Fruit fly (Drosophila melanogaster) whole organism, wandering third instar larva: ENCODE data around the gene CG14710.

Source experiments
- Abd-B ChIP-seq: fragments of >200 bp; optimal IDR thresholded peaks from 2 replicates; lab custom pipeline; 2017; ENCODE audit warnings: missing biosample characterization, missing genetic modification characterization
- CG32264 ChIP-seq: fragments of 200-800 bp; sonication (Bioruptor generic); optimal IDR thresholded peaks from 2 replicates; lab custom pipeline; 2016; ENCODE audit warnings: missing biosample characterization, missing genetic modification characterization
- CG9705 ChIP-seq: fragments of 200-800 bp; sonication (Bioruptor generic); optimal IDR thresholded peaks from 2 replicates; lab custom pipeline; 2018; ENCODE audit warnings: missing biosample characterization, mild to moderate bottlenecking, missing genetic modification characterization
- CrebA ChIP-seq: fragments of 200-800 bp; sonication (Bioruptor generic); optimal IDR thresholded peaks from 2 replicates; lab custom pipeline; 2016; ENCODE audit warnings: missing biosample characterization, mild to moderate bottlenecking, missing genetic modification characterization, borderline replicate concordance
- Dfd ChIP-seq: fragments of >200 bp; optimal IDR thresholded peaks from 2 replicates; lab custom pipeline; 2017; ENCODE audit warnings: missing biosample characterization, missing genetic modification characterization
- Dif ChIP-seq: fragments of 200-275, 200-300 bp; sonication (Bioruptor generic); optimal IDR thresholded peaks from 2 replicates; lab custom pipeline; 2018; ENCODE audit warnings: missing biosample characterization, missing genetic modification characterization; ENCODE audit not compliant: partially characterized antibody
- GATAd ChIP-seq: sonication (Bioruptor generic); optimal IDR thresholded peaks from 2 replicates; lab custom pipeline; 2016; ENCODE audit warnings: missing biosample characterization, missing genetic modification characterization
- Hnf4 ChIP-seq: fragments of 200-800 bp; sonication (Bioruptor generic); optimal IDR thresholded peaks from 2 replicates; lab custom pipeline; 2016; ENCODE audit warnings: missing biosample characterization, mild to moderate bottlenecking, missing genetic modification characterization
- Hr78 ChIP-seq: fragments of >200 bp; optimal IDR thresholded peaks from 2 replicates; lab custom pipeline; 2017; ENCODE audit warnings: missing biosample characterization, missing genetic modification characterization
- Jra ChIP-seq: sonication (Bioruptor generic); optimal IDR thresholded peaks from 2 replicates; lab custom pipeline; 2016; ENCODE audit warnings: missing biosample characterization, missing genetic modification characterization
- Myc ChIP-seq: fragments of >200 bp; optimal IDR thresholded peaks from 2 replicates; lab custom pipeline; 2017
- N ChIP-seq: fragments of >200 bp; optimal IDR thresholded peaks from 2 replicates; lab custom pipeline; 2018; ENCODE audit warnings: missing biosample characterization, missing external identifiers, missing genetic modification characterization
- OdsH ChIP-seq: fragments of 200-800 bp; sonication (Bioruptor generic); optimal IDR thresholded peaks from 2 replicates; lab custom pipeline; 2016; ENCODE audit warnings: missing biosample characterization, mild to moderate bottlenecking, missing genetic modification characterization
- Rel ChIP-seq, 2 experiments: fragments of 200-800 bp; sonication (Bioruptor generic) in 1 of 2; optimal IDR thresholded peaks; 2 replicates in 1 of 2; 3 replicates in 1 of 2; lab custom pipeline; 2016 to 2019; ENCODE audit warnings: mild to moderate bottlenecking in 2 of 2, missing biosample characterization in 2 of 2, missing genetic modification characterization in 2 of 2, moderate library complexity in 1 of 2
- Sp1 ChIP-seq: fragments of 200-800 bp; sonication (Bioruptor generic); optimal IDR thresholded peaks from 3 replicates; lab custom pipeline; 2019; ENCODE audit warnings: missing biosample characterization, mild to moderate bottlenecking, missing genetic modification characterization, moderate library complexity
- Vsx2 ChIP-seq: fragments of 200-300, 225-300 bp; sonication (Bioruptor generic); optimal IDR thresholded peaks from 2 replicates; lab custom pipeline; 2018; ENCODE audit warnings: missing biosample characterization, missing genetic modification characterization; ENCODE audit not compliant: partially characterized antibody
- br ChIP-seq: fragments of 200-800 bp; sonication (Bioruptor generic); optimal IDR thresholded peaks from 2 replicates; lab custom pipeline; 2016; ENCODE audit warnings: missing biosample characterization, missing genetic modification characterization
- brk ChIP-seq: fragments of 200-800 bp; sonication (Bioruptor generic); optimal IDR thresholded peaks from 2 replicates; lab custom pipeline; 2016; ENCODE audit warnings: missing biosample characterization, mild to moderate bottlenecking, missing genetic modification characterization
- dmrt93B ChIP-seq: fragments of 200-800 bp; sonication (Bioruptor generic); optimal IDR thresholded peaks from 2 replicates; lab custom pipeline; 2018; ENCODE audit warnings: missing biosample characterization, mild to moderate bottlenecking, missing genetic modification characterization
- ey ChIP-seq: fragments of 200-800 bp; sonication (Bioruptor generic); optimal IDR thresholded peaks from 2 replicates; lab custom pipeline; 2016; ENCODE audit warnings: missing biosample characterization, missing genetic modification characterization
- foxo ChIP-seq, 2 experiments: fragments of 200-800 bp; sonication (Bioruptor generic); optimal IDR thresholded peaks; 2 replicates in 1 of 2; 3 replicates in 1 of 2; lab custom pipeline; 2016 to 2017; ENCODE audit warnings: missing biosample characterization in 2 of 2, missing genetic modification characterization in 2 of 2
- fru ChIP-seq: fragments of 200-800 bp; sonication (Bioruptor generic); optimal IDR thresholded peaks from 3 replicates; lab custom pipeline; 2016; ENCODE audit warnings: missing biosample characterization, mild to moderate bottlenecking, missing genetic modification characterization
- h ChIP-seq: fragments of 200-800 bp; sonication (Bioruptor generic); optimal IDR thresholded peaks from 3 replicates; lab custom pipeline; 2016; ENCODE audit warnings: missing biosample characterization, mild to moderate bottlenecking, missing genetic modification characterization
- jim ChIP-seq: fragments of 175-275, 200-325 bp; sonication (Bioruptor generic); optimal IDR thresholded peaks from 2 replicates; lab custom pipeline; 2016; ENCODE audit warnings: missing biosample characterization, mild to moderate bottlenecking, missing genetic modification characterization
- lola ChIP-seq: fragments of >200 bp; optimal IDR thresholded peaks from 2 replicates; lab custom pipeline; 2017; ENCODE audit warnings: missing biosample characterization, missing genetic modification characterization
- pan ChIP-seq: fragments of >200 bp; optimal IDR thresholded peaks from 2 replicates; lab custom pipeline; 2017
- psq ChIP-seq: fragments of 200-800 bp; sonication (Bioruptor generic); optimal IDR thresholded peaks from 3 replicates; lab custom pipeline; 2017; ENCODE audit warnings: missing biosample characterization, mild to moderate bottlenecking, missing genetic modification characterization, moderate library complexity
- rgr ChIP-seq: fragments of 200-800 bp; sonication (Bioruptor generic); optimal IDR thresholded peaks from 3 replicates; lab custom pipeline; 2016; ENCODE audit warnings: missing biosample characterization, mild to moderate bottlenecking, missing genetic modification characterization
- sage ChIP-seq: fragments of 200-800 bp; sonication (Bioruptor generic); optimal IDR thresholded peaks from 2 replicates; lab custom pipeline; 2016; ENCODE audit warnings: missing biosample characterization, mild to moderate bottlenecking, missing genetic modification characterization
- sv ChIP-seq: fragments of 200-800 bp; sonication (Bioruptor generic); optimal IDR thresholded peaks from 3 replicates; lab custom pipeline; 2016; ENCODE audit warnings: missing biosample characterization, missing genetic modification characterization
- tai ChIP-seq: sonication (Bioruptor generic); optimal IDR thresholded peaks from 2 replicates; lab custom pipeline; 2016; ENCODE audit warnings: missing biosample characterization, missing genetic modification characterization
- usp ChIP-seq: fragments of >200 bp; optimal IDR thresholded peaks from 2 replicates; lab custom pipeline; 2017; ENCODE audit warnings: missing biosample characterization, missing genetic modification characterization
- woc ChIP-seq: sonication (Bioruptor generic); optimal IDR thresholded peaks from 2 replicates; lab custom pipeline; 2016; ENCODE audit warnings: missing biosample characterization, mild to moderate bottlenecking, missing genetic modification characterization

Gene CG14710

dm6 chr3R:11616219-11616618 lies 3.7 kb upstream of the CG14710 start:
- TF ChIP-seq psq (GFP tag; lab: Kevin White, UChicago) (no peak), Dif (GFP tag; lab: Kevin White, UChicago) (no peak), GATAd (GFP tag; lab: Kevin White, UChicago) (no peak), Vsx2 (GFP tag; lab: Kevin White, UChicago) (no peak), Hr78 (GFP tag; lab: Kevin White, UChicago) (no peak), CG9705 (GFP tag; lab: Kevin White, UChicago) (no peak), fru (GFP tag; lab: Kevin White, UChicago) (no peak), h (GFP tag; lab: Kevin White, UChicago) (no peak), lola (no peak), CG32264 (GFP tag; lab: Kevin White, UChicago) (no peak), CrebA (no peak), ey (GFP tag; lab: Kevin White, UChicago) (no peak), Rel (GFP tag; optimal IDR thresholded peaks at IDR 0.05; lab: Kevin White, UChicago) (no peak), Rel (tag; optimal IDR thresholded peaks at IDR 0.05; lab: Kevin White, UChicago) (no peak), Sp1 (GFP tag; lab: Kevin White, UChicago) (no peak), N (GFP tag; lab: Kevin White, UChicago) (no peak)

- TF ChIP-seq OdsH (GFP tag; lab: Kevin White, UChicago) (no peak), sage (no peak), br (GFP tag; lab: Kevin White, UChicago) (no peak), jim (GFP tag; lab: Kevin White, UChicago) (no peak), Abd-B (no peak), brk (GFP tag; lab: Kevin White, UChicago) (no peak), CG32264 (GFP tag; lab: Kevin White, UChicago) (no peak), Vsx2 (GFP tag; lab: Kevin White, UChicago) (no peak), pan (lab: Kevin White, UChicago) (no peak), rgr (GFP tag; lab: Kevin White, UChicago) (no peak), Hnf4 (GFP tag; lab: Kevin White, UChicago) (no peak), dmrt93B (GFP tag; lab: Kevin White, UChicago) (no peak), usp (GFP tag; lab: Kevin White, UChicago) (no peak), lola (no peak)
Observed at dm6 chr3R:11617363-11617762, 2.5 kb upstream of the CG14710 start.

dm6 chr3R:11617849-11618248 lies 2.0 kb upstream of the CG14710 start:
- TF ChIP-seq Abd-B, result no peak
- no peak for TF ChIP-seq jim (GFP tag; lab: Kevin White, UChicago)
- no peak for TF ChIP-seq OdsH (GFP tag; lab: Kevin White, UChicago)
- no peak for TF ChIP-seq N (GFP tag; lab: Kevin White, UChicago)
- TF ChIP-seq tai (GFP tag; lab: Kevin White, UChicago), result no peak
- TF ChIP-seq CG9705 (GFP tag; lab: Kevin White, UChicago), result no peak
- TF ChIP-seq CrebA, result no peak
- TF ChIP-seq Hnf4 (GFP tag; lab: Kevin White, UChicago), result no peak
- TF ChIP-seq Myc (lab: Kevin White, UChicago), result no peak
- no peak for TF ChIP-seq sage
- TF ChIP-seq sv (GFP tag; lab: Kevin White, UChicago), result no peak
- no peak for TF ChIP-seq Rel (GFP tag; optimal IDR thresholded peaks at IDR 0.05; lab: Kevin White, UChicago)
- no peak for TF ChIP-seq Rel (tag; optimal IDR thresholded peaks at IDR 0.05; lab: Kevin White, UChicago)

- TF ChIP-seq fru (GFP tag; lab: Kevin White, UChicago) (no peak), Hr78 (GFP tag; lab: Kevin White, UChicago) (no peak), Dfd (no peak), h (GFP tag; lab: Kevin White, UChicago) (no peak), lola (no peak), CG32264 (GFP tag; lab: Kevin White, UChicago) (no peak), CrebA (no peak), tai (GFP tag; lab: Kevin White, UChicago) (no peak), Hnf4 (GFP tag; lab: Kevin White, UChicago) (no peak), dmrt93B (GFP tag; lab: Kevin White, UChicago) (no peak), Vsx2 (GFP tag; lab: Kevin White, UChicago) (no peak), Sp1 (GFP tag; lab: Kevin White, UChicago) (no peak)
Observed at dm6 chr3R:11618879-11619278, 1.0 kb upstream of the CG14710 start.

dm6 chr3R:11623025-11623424 lies 3.1 kb downstream of the CG14710 start, which contains the start of gene CG14711:
Gene CG14711, plus strand, starts transcription at chr3R:11623339.
- TF ChIP-seq Rel (GFP tag; optimal IDR thresholded peaks at IDR 0.05; lab: Kevin White, UChicago), result no peak
- peak; percentile 93 for TF ChIP-seq Rel (tag; optimal IDR thresholded peaks at IDR 0.05; lab: Kevin White, UChicago)
- TF ChIP-seq Sp1 (GFP tag; lab: Kevin White, UChicago), result peak; percentile 83
- TF ChIP-seq woc (GFP tag; lab: Kevin White, UChicago), result no peak
- peak in 1 of 2 experiments; percentile 89 for TF ChIP-seq foxo (GFP tag; optimal IDR thresholded peaks at IDR 0.05; lab: Kevin White, UChicago)
- no peak for TF ChIP-seq tai (GFP tag; lab: Kevin White, UChicago)
- TF ChIP-seq sage, result no peak
- no peak for TF ChIP-seq rgr (GFP tag; lab: Kevin White, UChicago)
- TF ChIP-seq ey (GFP tag; lab: Kevin White, UChicago), result peak; percentile 73
- TF ChIP-seq Hnf4 (GFP tag; lab: Kevin White, UChicago), result no peak
- TF ChIP-seq CG32264 (GFP tag; lab: Kevin White, UChicago), result no peak
- no peak for TF ChIP-seq h (GFP tag; lab: Kevin White, UChicago)
- no peak for TF ChIP-seq Jra (GFP tag; lab: Kevin White, UChicago)
- TF ChIP-seq pan (lab: Kevin White, UChicago), result no peak
- no peak for TF ChIP-seq GATAd (GFP tag; lab: Kevin White, UChicago)
- peak; percentile 76 for TF ChIP-seq OdsH (GFP tag; lab: Kevin White, UChicago)
- TF ChIP-seq sv (GFP tag; lab: Kevin White, UChicago), result peak; percentile 80
- TF ChIP-seq Dif (GFP tag; lab: Kevin White, UChicago), result no peak
- no peak for TF ChIP-seq Vsx2 (GFP tag; lab: Kevin White, UChicago)
- TF ChIP-seq N (GFP tag; lab: Kevin White, UChicago), result no peak
- no peak for TF ChIP-seq Hr78 (GFP tag; lab: Kevin White, UChicago)
- TF ChIP-seq brk (GFP tag; lab: Kevin White, UChicago), result no peak
- TF ChIP-seq Abd-B, result no peak
- TF ChIP-seq Dfd, result no peak
- TF ChIP-seq psq (GFP tag; lab: Kevin White, UChicago), result peak; percentile 76
- peak; percentile 78 for TF ChIP-seq CG9705 (GFP tag; lab: Kevin White, UChicago)
- no peak for TF ChIP-seq lola
- no peak for TF ChIP-seq br (GFP tag; lab: Kevin White, UChicago)
- TF ChIP-seq jim (GFP tag; lab: Kevin White, UChicago), result no peak
- TF ChIP-seq usp (GFP tag; lab: Kevin White, UChicago), result no peak
